Fruit fly (Drosophila melanogaster) whole organism, embryonic: ENCODE data around the gene CG42494.

ENCODE experiments used
- CG1024 ChIP-seq: fragments of 200-800 bp; sonication (Bioruptor generic); IDR thresholded peaks from 2 replicates; pipeline ENCODE4 v1.3.6; 2022; ENCODE audit warnings: missing biosample characterization, missing genetic modification characterization
- CG10366 ChIP-seq: fragments of 200-800 bp; sonication (Bioruptor generic); IDR thresholded peaks from 2 replicates; pipeline ENCODE4 v1.3.6; 2022; ENCODE audit warnings: missing biosample characterization, missing genetic modification characterization
- CG11504 ChIP-seq: fragments of 200-800 bp; sonication (Bioruptor generic); optimal IDR thresholded peaks from 3 replicates; lab custom pipeline; 2019; ENCODE audit warnings: missing biosample characterization, mild to moderate bottlenecking, missing genetic modification characterization, moderate library complexity
- CG14441 ChIP-seq: fragments of 200-800 bp; sonication (Bioruptor generic); IDR thresholded peaks from 2 replicates; pipeline ENCODE4 v1.3.6; 2022; ENCODE audit warnings: missing biosample characterization, missing genetic modification characterization
- CG14965 ChIP-seq: fragments of 200-800 bp; sonication (Bioruptor generic); optimal IDR thresholded peaks from 2 replicates; lab custom pipeline; 2016; ENCODE audit warnings: missing biosample characterization, missing genetic modification characterization, borderline replicate concordance
- CG16813 ChIP-seq: fragments of 200-800 bp; sonication (Bioruptor generic); IDR thresholded peaks from 3 replicates; pipeline ENCODE4 v1.3.6; 2022; ENCODE audit warnings: missing biosample characterization, missing genetic modification characterization; ENCODE audit not compliant: partially characterized antibody
- CG17385 ChIP-seq: fragments of 200-800 bp; sonication (Bioruptor generic); optimal IDR thresholded peaks from 3 replicates; lab custom pipeline; 2018; ENCODE audit warnings: missing biosample characterization, mild to moderate bottlenecking, missing genetic modification characterization
- CG18011 ChIP-seq: fragments of 200-800 bp; sonication (Bioruptor generic); optimal IDR thresholded peaks from 2 replicates; lab custom pipeline; 2017; ENCODE audit warnings: missing biosample characterization, missing genetic modification characterization, mild to moderate bottlenecking, moderate library complexity, missing genotype
- CG18764 ChIP-seq: fragments of 200-800 bp; sonication (Bioruptor generic); optimal IDR thresholded peaks from 3 replicates; lab custom pipeline; 2016; ENCODE audit warnings: missing biosample characterization, missing genetic modification characterization
- CG2202 ChIP-seq: fragments of 200-800 bp; sonication (Bioruptor generic); optimal IDR thresholded peaks from 2 replicates; lab custom pipeline; 2018; ENCODE audit warnings: missing biosample characterization, mild to moderate bottlenecking, missing genetic modification characterization
- CG34376 ChIP-seq: fragments of 200-800 bp; sonication (Bioruptor generic); optimal IDR thresholded peaks from 2 replicates; lab custom pipeline; 2018; ENCODE audit warnings: missing biosample characterization, mild to moderate bottlenecking, missing genetic modification characterization
- CG3995 ChIP-seq: fragments of 200-800 bp; sonication (Bioruptor generic); optimal IDR thresholded peaks from 3 replicates; lab custom pipeline; 2016; ENCODE audit warnings: missing biosample characterization, missing genetic modification characterization
- CG4360 ChIP-seq: fragments of 200-800 bp; sonication (Bioruptor generic); IDR thresholded peaks from 2 replicates; pipeline ENCODE4 v1.3.6; 2022; ENCODE audit warnings: missing biosample characterization, missing genetic modification characterization
- CG4730 ChIP-seq: fragments of 200-800 bp; sonication (Bioruptor generic); IDR thresholded peaks from 2 replicates; pipeline ENCODE4 v1.3.6; 2022; ENCODE audit warnings: missing biosample characterization, missing genetic modification characterization
- CG5180 ChIP-seq: fragments of 200-800 bp; sonication (Bioruptor generic); optimal IDR thresholded peaks from 3 replicates; lab custom pipeline; 2017; ENCODE audit warnings: missing biosample characterization, missing genetic modification characterization, mild to moderate bottlenecking, moderate library complexity, missing genetic modification reagents
- CG9437 ChIP-seq: fragments of 200-800 bp; sonication (Bioruptor generic); optimal IDR thresholded peaks from 2 replicates; lab custom pipeline; 2018; ENCODE audit warnings: missing biosample characterization, mild to moderate bottlenecking, missing genetic modification characterization
- CoRest ChIP-seq: fragments of 200-800 bp; sonication (Bioruptor generic); optimal IDR thresholded peaks from 3 replicates; lab custom pipeline; 2018; ENCODE audit warnings: missing biosample characterization, mild to moderate bottlenecking, missing genetic modification characterization, moderate library complexity
- Dref ChIP-seq: fragments of 200-800 bp; sonication (Bioruptor generic); IDR thresholded peaks from 2 replicates; pipeline ENCODE4 v1.3.6; 2022; ENCODE audit warnings: missing biosample characterization, missing genetic modification characterization
- Fer1 ChIP-seq: fragments of 200-800 bp; sonication (Bioruptor generic); optimal IDR thresholded peaks from 2 replicates; lab custom pipeline; 2017; ENCODE audit warnings: missing biosample characterization, mild to moderate bottlenecking, missing genetic modification characterization
- Fer2 ChIP-seq: fragments of 200-800 bp; sonication (Bioruptor generic); optimal IDR thresholded peaks from 2 replicates; lab custom pipeline; 2018; ENCODE audit warnings: missing biosample characterization, mild to moderate bottlenecking, missing genetic modification characterization, moderate library complexity
- Gug ChIP-seq: fragments of 200-800 bp; sonication (Bioruptor generic); IDR thresholded peaks from 4 replicates; pipeline ENCODE4 v1.3.6; 2022; ENCODE audit warnings: missing biosample characterization, missing genetic modification characterization
- H2.0 ChIP-seq: fragments of 200-800 bp; sonication (Bioruptor generic); IDR thresholded peaks from 2 replicates; pipeline ENCODE4 v1.3.6; 2022; ENCODE audit warnings: missing biosample characterization, missing genetic modification characterization
- HLH4C ChIP-seq: fragments of 200-800 bp; sonication (Bioruptor generic); IDR thresholded peaks from 3 replicates; pipeline ENCODE4 v1.3.6; 2022; ENCODE audit warnings: missing biosample characterization, missing genetic modification characterization; ENCODE audit not compliant: partially characterized antibody
- Med ChIP-seq: fragments of 200-800 bp; sonication (Bioruptor generic); peaks from one replicate; lab custom pipeline; 2016; ENCODE audit warnings: missing biosample characterization, missing genetic modification characterization, mild to moderate bottlenecking, inconsistent platforms, moderate library complexity
- chif ChIP-seq, 2 experiments: fragments of 200-800 bp; sonication (Bioruptor generic); optimal IDR thresholded peaks; 3 replicates each; lab custom pipeline; 2016; ENCODE audit warnings: missing biosample characterization in 2 of 2, missing genetic modification characterization in 2 of 2
- ci ChIP-seq: fragments of 200-800 bp; sonication (Bioruptor generic); IDR thresholded peaks from 3 replicates; pipeline ENCODE4 v1.3.6; 2022; ENCODE audit warnings: missing biosample characterization, missing genetic modification characterization
- crol ChIP-seq: fragments of 200-800 bp; sonication (Bioruptor generic); IDR thresholded peaks from 2 replicates; pipeline ENCODE4 v1.3.6; 2022; ENCODE audit warnings: missing biosample characterization, missing genetic modification characterization
- disco-r ChIP-seq: fragments of 200-800 bp; sonication (Bioruptor generic); optimal IDR thresholded peaks from 2 replicates; lab custom pipeline; 2016; ENCODE audit warnings: missing biosample characterization, missing genetic modification characterization
- ftz-f1 ChIP-seq: fragments of 200-800 bp; sonication (Bioruptor generic); optimal IDR thresholded peaks from 2 replicates; lab custom pipeline; 2016; ENCODE audit warnings: missing biosample characterization, missing genetic modification characterization
- gcm ChIP-seq: fragments of 200-800 bp; sonication (Bioruptor generic); optimal IDR thresholded peaks from 2 replicates; lab custom pipeline; 2019; ENCODE audit warnings: missing biosample characterization, mild to moderate bottlenecking, missing genetic modification characterization, moderate library complexity
- gt ChIP-seq: fragments of 200-800 bp; sonication (Bioruptor generic); IDR thresholded peaks from 2 replicates; pipeline ENCODE4 v1.3.6; 2022; ENCODE audit warnings: missing biosample characterization, missing genetic modification characterization
- hbn ChIP-seq: fragments of 200-800 bp; sonication (Bioruptor generic); IDR thresholded peaks from 2 replicates; pipeline ENCODE4 v1.3.6; 2022; ENCODE audit warnings: missing biosample characterization, missing genetic modification characterization; ENCODE audit not compliant: partially characterized antibody
- lab ChIP-seq: fragments of 200-800 bp; sonication (Bioruptor generic); optimal IDR thresholded peaks from 3 replicates; lab custom pipeline; 2017; ENCODE audit warnings: missing biosample characterization, missing genetic modification characterization, mild to moderate bottlenecking, moderate library complexity, missing genetic modification reagents
- maf-S ChIP-seq: fragments of 200-800 bp; sonication (Bioruptor generic); optimal IDR thresholded peaks from 2 replicates; lab custom pipeline; 2016; ENCODE audit warnings: missing biosample characterization, missing genetic modification characterization
- otp ChIP-seq: fragments of 200-800 bp; sonication (Bioruptor generic); IDR thresholded peaks from 3 replicates; pipeline ENCODE4, ENCODE4 v1.3.6; 2022; ENCODE audit warnings: missing biosample characterization, missing genetic modification characterization
- pnt ChIP-seq: fragments of 200-800 bp; sonication (Bioruptor generic); optimal IDR thresholded peaks from 3 replicates; lab custom pipeline; 2016; ENCODE audit warnings: missing biosample characterization, missing genetic modification characterization
- stwl ChIP-seq: fragments of 200-800 bp; sonication (Bioruptor generic); optimal IDR thresholded peaks from 3 replicates; lab custom pipeline; 2018; ENCODE audit warnings: missing biosample characterization, mild to moderate bottlenecking, missing genetic modification characterization, moderate library complexity
- tio ChIP-seq: fragments of 200-800 bp; sonication (Bioruptor generic); optimal IDR thresholded peaks from 2 replicates; lab custom pipeline; 2017; ENCODE audit warnings: missing biosample characterization, missing genetic modification characterization, inconsistent platforms
- tna ChIP-seq: fragments of 200-800 bp; sonication (Bioruptor generic); IDR thresholded peaks from 2 replicates; pipeline ENCODE4 v1.3.6; 2022; ENCODE audit warnings: missing biosample characterization, missing genetic modification characterization; ENCODE audit not compliant: partially characterized antibody
- trh ChIP-seq: fragments of 200-800 bp; sonication (Bioruptor generic); optimal IDR thresholded peaks from 2 replicates; lab custom pipeline; 2016; ENCODE audit warnings: missing biosample characterization, missing genetic modification characterization

The CG42494 gene

dm6 chr3L:3142516-3143382 lies 41.5 kb upstream of the CG42494 start (continued):
- TF ChIP-seq tna = no peak
- peak; percentile 47; the same call in 1 of the 2 replicates for TF ChIP-seq crol
- peak; percentile 78 for TF ChIP-seq CG34376
- TF ChIP-seq tio = no peak
- no peak for TF ChIP-seq disco-r (GFP tag; lab: Kevin White, UChicago)
- no peak for TF ChIP-seq CG5180 (GFP tag; lab: Kevin White, UChicago)
- no peak for TF ChIP-seq CG2202
- TF ChIP-seq Dref = no peak
- no peak for TF ChIP-seq CG10366 (GFP tag; lab: Robert Waterston, UW)
- TF ChIP-seq Fer2 (tag; lab: Kevin White, UChicago) = no peak
- TF ChIP-seq hbn (GFP tag; lab: Robert Waterston, UW) = 0 out of 2 replicates have a peak, but pooled peaks have one; percentile 13
- no peak for TF ChIP-seq CG14965 (GFP tag; lab: Kevin White, UChicago)
- no peak for TF ChIP-seq stwl (tag; lab: Kevin White, UChicago)
- no peak for TF ChIP-seq H2.0 (GFP tag; lab: Robert Waterston, UW)
- TF ChIP-seq CG3995 (GFP tag; lab: Kevin White, UChicago) = peak; percentile 79
- TF ChIP-seq Med (GFP tag; lab: Kevin White, UChicago) = peak; percentile 74
- peak; percentile 3 for TF ChIP-seq ftz-f1 (GFP tag; lab: Kevin White, UChicago)
- TF ChIP-seq gt (GFP tag; lab: Robert Waterston, UW) = no peak
- no peak for TF ChIP-seq CG11504 (tag; lab: Kevin White, UChicago)
- 0 out of 3 replicates have a peak, but pooled peaks have one; percentile 16 for TF ChIP-seq HLH4C (GFP tag; lab: Robert Waterston, UW)
- no peak for TF ChIP-seq otp (GFP tag; lab: Robert Waterston, UW)
- peak; percentile 9; the same call in 1 of the 3 replicates for TF ChIP-seq ci (GFP tag; lab: Robert Waterston, UW)
- TF ChIP-seq lab = peak; percentile 8
- TF ChIP-seq CG1024 = no peak
- no peak for TF ChIP-seq gcm (GFP tag; lab: Kevin White, UChicago)
- no peak for TF ChIP-seq CG16813 (GFP tag; lab: Robert Waterston, UW)
- no peak for TF ChIP-seq CG4730 (GFP tag; lab: Robert Waterston, UW)
- TF ChIP-seq CG18764 (GFP tag; lab: Kevin White, UChicago) = no peak
- TF ChIP-seq maf-S (GFP tag; lab: Kevin White, UChicago) = no peak
- TF ChIP-seq CG4360 (GFP tag; lab: Robert Waterston, UW) = peak; percentile 72
- TF ChIP-seq CG17385 = no peak
- no peak for TF ChIP-seq CG9437 (GFP tag; lab: Kevin White, UChicago)
- TF ChIP-seq CoRest (tag; lab: Kevin White, UChicago) = no peak
- no peak for TF ChIP-seq pnt (GFP tag; lab: Kevin White, UChicago)
- no peak for TF ChIP-seq CG18011 (GFP tag; lab: Kevin White, UChicago)
- TF ChIP-seq CG14441 = 0 out of 2 replicates have a peak, but pooled peaks have one; percentile 12
- no peak for TF ChIP-seq Fer1
- TF ChIP-seq chif (GFP tag; optimal IDR thresholded peaks at IDR 0.05; lab: Kevin White, UChicago) = no peak
- TF ChIP-seq Gug = no peak
- no peak for TF ChIP-seq trh (GFP tag; lab: Kevin White, UChicago)
- TF ChIP-seq, all 482 proteins: peak for 33
